Worm (Caenorhabditis elegans) whole organism, L3 larva: Measurements from ENCODE around the gene exos-9.

Experiments used
- daf-12 ChIP-seq: fragments of 150-350 bp; optimal IDR thresholded peaks from 2 replicates; lab custom pipeline; 2014; ENCODE audit warnings: missing biosample characterization, missing genetic modification reagents, missing genetic modification characterization
- egl-27 ChIP-seq: sonication (generic microtip); optimal IDR thresholded peaks from 4 replicates; lab custom pipeline; 2017; ENCODE audit warnings: missing biosample characterization, missing genetic modification reagents, missing genetic modification characterization
- elt-1 ChIP-seq: fragments of 150-350 bp; optimal IDR thresholded peaks from 2 replicates; lab custom pipeline; 2014; ENCODE audit warnings: missing biosample characterization, missing genetic modification characterization
- elt-3 ChIP-seq, 3 experiments: fragments of 150-350 bp in 1 of 3; sonication (generic microtip) in 2 of 3; optimal IDR thresholded peaks; 2 replicates in 2 of 3; 4 replicates in 1 of 3; lab custom pipeline; 2014 to 2017; ENCODE audit warnings: missing biosample characterization in 3 of 3, missing genetic modification characterization in 3 of 3
- nfya-1 ChIP-seq: sonication (generic microtip); optimal IDR thresholded peaks from 2 replicates; lab custom pipeline; 2017; ENCODE audit warnings: missing genetic modification characterization, mild to moderate bottlenecking, missing compliant biosample characterization, antibody characterized with exemption, moderate library complexity; ENCODE audit not compliant: insufficient read depth
- nhr-11 ChIP-seq: fragments of 150-350 bp; optimal IDR thresholded peaks from 2 replicates; lab custom pipeline; 2014; ENCODE audit warnings: missing biosample characterization, missing genetic modification characterization
- pha-4 ChIP-seq: fragments of 150-350 bp; optimal IDR thresholded peaks from 2 replicates; lab custom pipeline; 2014; ENCODE audit warnings: missing biosample characterization, missing genetic modification reagents, missing genetic modification characterization
- unc-39 ChIP-seq: sonication (generic microtip); optimal IDR thresholded peaks from 4 replicates; lab custom pipeline; 2017; ENCODE audit warnings: missing biosample characterization, missing genetic modification characterization
- unc-62 ChIP-seq: fragments of 150-350 bp; sonication (generic microtip); optimal IDR thresholded peaks from 4 replicates; lab custom pipeline; 2014; ENCODE audit warnings: missing biosample characterization, missing genetic modification reagents, missing genetic modification characterization
- zag-1 ChIP-seq: fragments of 150-350 bp; optimal IDR thresholded peaks from 2 replicates; lab custom pipeline; 2014; ENCODE audit warnings: missing biosample characterization, missing genetic modification characterization
- ztf-11 ChIP-seq: fragments of 150-350 bp; optimal IDR thresholded peaks from 2 replicates; lab custom pipeline; 2014; ENCODE audit warnings: missing biosample characterization, missing genetic modification characterization

- TF ChIP-seq unc-62 (GFP tag; lab: Kevin White, UChicago) (no peak), nhr-11 (tag; lab: Kevin White, UChicago) (no peak), elt-1 (tag; lab: Kevin White, UChicago) (no peak), unc-39 (tag; lab: Kevin White, UChicago) (no peak), zag-1 (no peak), nfya-1 (tag; lab: Kevin White, UChicago) (no peak), ztf-11 (tag; lab: Kevin White, UChicago) (no peak), egl-27 (tag; lab: Kevin White, UChicago) (no peak), pha-4 (tag; lab: Kevin White, UChicago) (no peak), daf-12 (tag; lab: Kevin White, UChicago) (no peak), elt-3 (tag; optimal IDR thresholded peaks at IDR 0.05; lab: Kevin White, UChicago) (no peak)
Observed at ce11 chrIII:7195325-7195724, 2.5 kb downstream of the exos-9 start, which contains the start of gene F37C12.18.
